Worm (Caenorhabditis elegans): ENCODE results near the gene tmem-218.

ce11 chrX:17601345-17601744, 48.1 kb upstream of the tmem-218 start:
- TF ChIP-seq nhr-77 (tag; optimal IDR thresholded peaks at IDR 0.05), result no peak
- no peak for TF ChIP-seq lsy-2 (tag; optimal IDR thresholded peaks at IDR 0.05)
- no peak for TF ChIP-seq ama-1 (optimal IDR thresholded peaks at IDR 0.05)
- TF ChIP-seq mdl-1 (tag; optimal IDR thresholded peaks at IDR 0.05), result no peak
- TF ChIP-seq snpc-4 (tag; optimal IDR thresholded peaks at IDR 0.05), result no peak
- no peak for TF ChIP-seq ces-1 (GFP tag; optimal IDR thresholded peaks at IDR 0.05)
- no peak for TF ChIP-seq mep-1 (tag; optimal IDR thresholded peaks at IDR 0.05)
- no peak for TF ChIP-seq hpl-2 (GFP tag; optimal IDR thresholded peaks at IDR 0.05)

All from whole organism, L1 larva.